Worm (Caenorhabditis elegans) whole organism, L4 larva: ENCODE data around the gene R11F4.1.
"Not testable (repeated sequence)": the region's sequence is repeated elsewhere in the genome, so short reads cannot be mapped to it uniquely, and the experiment has no call there.

Experiments
- Y105C5A.15 ChIP-seq: fragments of 200-800 bp; sonication (Bioruptor generic); IDR thresholded peaks from 2 replicates; pipeline ENCODE4 v1.3.6; 2022; ENCODE audit warnings: missing genetic modification characterization, missing compliant biosample characterization
- Y5F2A.4 ChIP-seq: fragments of 200-800 bp; sonication (Bioruptor generic); optimal IDR thresholded peaks from 2 replicates; lab custom pipeline; 2018; ENCODE audit warnings: mild to moderate bottlenecking, missing genetic modification characterization, missing compliant biosample characterization
- attf-4 ChIP-seq: sonication (generic microtip); optimal IDR thresholded peaks from 3 replicates; lab custom pipeline; 2017; ENCODE audit warnings: missing biosample characterization, missing genetic modification characterization
- ceh-82 ChIP-seq: sonication (generic microtip); optimal IDR thresholded peaks from 2 replicates; lab custom pipeline; 2017; ENCODE audit warnings: missing biosample characterization, missing genetic modification characterization
- daf-12 ChIP-seq: fragments of 150-350 bp; optimal IDR thresholded peaks from 2 replicates; lab custom pipeline; 2014; ENCODE audit warnings: missing biosample characterization, missing genetic modification reagents, missing genetic modification characterization
- daf-19 ChIP-seq: fragments of 200-800 bp; sonication (Bioruptor generic); conservative IDR thresholded peaks from 2 replicates; pipeline ENCODE4 v1.3.6; 2022; ENCODE audit warnings: missing genetic modification characterization, missing compliant biosample characterization
- lim-7 ChIP-seq: fragments of 200-800 bp; sonication (Bioruptor generic); IDR thresholded peaks from 2 replicates; pipeline ENCODE4 v1.3.6; 2022; ENCODE audit warnings: missing genetic modification characterization, missing compliant biosample characterization
- nhr-28 ChIP-seq: fragments of 150-350 bp; optimal IDR thresholded peaks from 2 replicates; lab custom pipeline; 2014; ENCODE audit warnings: missing biosample characterization, missing genetic modification characterization
- nhr-6 ChIP-seq: fragments of 150-350 bp; optimal IDR thresholded peaks from 2 replicates; lab custom pipeline; 2014; ENCODE audit warnings: missing biosample characterization, missing genetic modification characterization
- nhr-76 ChIP-seq: fragments of 150-350 bp; optimal IDR thresholded peaks from 2 replicates; lab custom pipeline; 2014; ENCODE audit warnings: missing biosample characterization, missing genetic modification characterization
- spr-1 ChIP-seq: sonication (generic microtip); optimal IDR thresholded peaks from 2 replicates; lab custom pipeline; 2016; ENCODE audit warnings: mild to moderate bottlenecking, missing genetic modification characterization, missing compliant biosample characterization
- unc-130 ChIP-seq: sonication (generic microtip); optimal IDR thresholded peaks from 2 replicates; lab custom pipeline; 2016; ENCODE audit warnings: missing genetic modification reagents, missing genetic modification characterization, missing compliant biosample characterization
- unc-62 ChIP-seq, 3 experiments: fragments of 150-350 bp in 1 of 3; sonication (generic microtip); optimal IDR thresholded peaks in 2 of 3; peaks in 1 of 3; 1 replicate in 1 of 3; 2 replicates in 2 of 3; lab custom pipeline; 2014 to 2017; ENCODE audit warnings: missing biosample characterization in 3 of 3, missing genetic modification characterization in 3 of 3, missing genetic modification reagents in 3 of 3, missing genotype in 1 of 3
- ztf-11 ChIP-seq: fragments of 150-350 bp; optimal IDR thresholded peaks from 2 replicates; lab custom pipeline; 2014; ENCODE audit warnings: missing biosample characterization, missing genetic modification characterization

DNA sequence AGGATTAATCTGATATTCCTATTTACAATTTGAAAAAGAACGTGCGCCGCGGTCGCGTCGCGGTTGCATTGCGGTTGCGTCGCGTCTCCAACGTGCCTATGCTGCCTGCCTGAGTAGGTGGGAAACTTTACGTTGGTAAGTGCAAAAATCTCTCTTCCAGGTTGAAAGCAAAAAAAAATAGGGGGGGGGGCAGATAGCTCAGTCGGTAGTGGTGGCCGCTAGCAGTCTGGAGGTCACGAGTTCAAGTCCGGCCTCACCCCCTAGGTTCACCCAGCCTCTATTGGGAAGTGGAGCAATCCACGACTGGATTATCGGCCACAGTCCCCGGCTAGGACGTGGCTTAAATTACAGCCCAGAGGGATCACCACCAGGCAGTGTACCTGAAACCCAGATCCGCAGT lies 13.7 kb upstream of the R11F4.1 start:
- TF ChIP-seq nhr-76 (tag; lab: Kevin White, UChicago); lim-7 (GFP tag; lab: Robert Waterston, UW); daf-19; nhr-28 (tag; lab: Kevin White, UChicago); daf-12 (tag; lab: Kevin White, UChicago); unc-130 (GFP tag; lab: Kevin White, UChicago); spr-1; attf-4 (tag; lab: Kevin White, UChicago); Y5F2A.4 (GFP tag; lab: Kevin White, UChicago); ztf-11; unc-62 (GFP tag; optimal IDR thresholded peaks at IDR 0.05 in 1 of 2; lab: Kevin White, UChicago); unc-62 (tag; optimal IDR thresholded peaks at IDR 0.05; lab: Kevin White, UChicago); ceh-82 (tag; lab: Kevin White, UChicago); Y105C5A.15 (GFP tag; lab: Robert Waterston, UW); nhr-6 (tag; lab: Kevin White, UChicago): not testable (repeated sequence)
